Worm (Caenorhabditis elegans) whole organism, L2 larva: ENCODE data around the gene Y54G2A.52.
A peak's percentile ranks its signal among the peaks of the same experiment; 100 is the strongest.
"Not testable (repeated sequence)": the region's sequence is repeated elsewhere in the genome, so short reads cannot be mapped to it uniquely, and the experiment has no call there.

ENCODE experiments used
- C34F6.9 ChIP-seq: fragments of 150-350 bp; optimal IDR thresholded peaks from 2 replicates; lab custom pipeline; 2014; ENCODE audit warnings: missing biosample characterization, missing genetic modification characterization
- F13H6.1 ChIP-seq: sonication (generic microtip); optimal IDR thresholded peaks from 2 replicates; lab custom pipeline; 2016; ENCODE audit warnings: missing genetic modification characterization, missing compliant biosample characterization
- alr-1 ChIP-seq: fragments of 150-350 bp; optimal IDR thresholded peaks from 2 replicates; lab custom pipeline; 2014; ENCODE audit warnings: missing biosample characterization, missing genetic modification characterization
- ama-1 ChIP-seq: fragments of 150-350 bp; optimal IDR thresholded peaks from 2 replicates; lab custom pipeline; 2018; ENCODE audit warnings: inconsistent platforms
- ceh-16 ChIP-seq: fragments of 150-350 bp; optimal IDR thresholded peaks from 2 replicates; lab custom pipeline; 2014; ENCODE audit warnings: missing biosample characterization, missing genetic modification characterization
- crh-2 ChIP-seq: sonication (generic microtip); optimal IDR thresholded peaks from 2 replicates; lab custom pipeline; 2017; ENCODE audit warnings: missing biosample characterization, missing genetic modification characterization
- dmd-4 ChIP-seq: sonication (generic microtip); optimal IDR thresholded peaks from 2 replicates; lab custom pipeline; 2017; ENCODE audit warnings: missing biosample characterization, missing genetic modification characterization
- egl-27 ChIP-seq: sonication (generic microtip); optimal IDR thresholded peaks from 3 replicates; lab custom pipeline; 2017; ENCODE audit warnings: missing biosample characterization, missing genetic modification reagents, missing genetic modification characterization
- elt-1 ChIP-seq: fragments of 150-350 bp; optimal IDR thresholded peaks from 2 replicates; lab custom pipeline; 2014; ENCODE audit warnings: missing biosample characterization, missing genetic modification characterization
- fos-1 ChIP-seq: fragments of 150-350 bp; optimal IDR thresholded peaks from 2 replicates; lab custom pipeline; 2014; ENCODE audit warnings: missing biosample characterization, missing genetic modification characterization
- gmeb-1 ChIP-seq: fragments of 150-350 bp; optimal IDR thresholded peaks from 2 replicates; lab custom pipeline; 2014; ENCODE audit warnings: missing biosample characterization, missing genetic modification characterization
- lin-11 ChIP-seq: fragments of 150-350 bp; sonication (generic microtip); optimal IDR thresholded peaks from 2 replicates; lab custom pipeline; 2014; ENCODE audit warnings: missing biosample characterization, missing genetic modification characterization, inconsistent platforms, mixed read lengths
- lin-13 ChIP-seq: fragments of 150-350 bp; optimal IDR thresholded peaks from 2 replicates; lab custom pipeline; 2014; ENCODE audit warnings: missing biosample characterization, missing genetic modification reagents, missing genetic modification characterization
- lin-39 ChIP-seq: fragments of 150-350 bp; optimal IDR thresholded peaks from 2 replicates; lab custom pipeline; 2014; ENCODE audit warnings: missing biosample characterization, missing genetic modification reagents, missing genetic modification characterization
- lsy-2 ChIP-seq, 2 experiments: fragments of 150-350 bp in 1 of 2; sonication (generic microtip) in 1 of 2; optimal IDR thresholded peaks; 2 replicates each; lab custom pipeline; 2014 to 2017; ENCODE audit warnings: missing biosample characterization in 2 of 2, missing genetic modification characterization in 2 of 2
- mab-5 ChIP-seq: fragments of 150-350 bp; optimal IDR thresholded peaks from 2 replicates; lab custom pipeline; 2014; ENCODE audit warnings: missing biosample characterization, missing genetic modification characterization
- mdl-1 ChIP-seq, 2 experiments: fragments of 150-350 bp in 1 of 2; sonication (generic microtip) in 1 of 2; optimal IDR thresholded peaks; 2 replicates each; lab custom pipeline; 2017; ENCODE audit warnings: missing biosample characterization in 2 of 2, missing genetic modification characterization in 2 of 2
- nhr-11 ChIP-seq: fragments of 150-350 bp; optimal IDR thresholded peaks from 2 replicates; lab custom pipeline; 2014; ENCODE audit warnings: missing biosample characterization, missing genetic modification characterization
- nhr-12 ChIP-seq: fragments of 150-350 bp; optimal IDR thresholded peaks from 2 replicates; lab custom pipeline; 2014; ENCODE audit warnings: missing biosample characterization, missing genetic modification characterization
- nhr-129 ChIP-seq: fragments of 150-350 bp; optimal IDR thresholded peaks from 2 replicates; lab custom pipeline; 2014; ENCODE audit warnings: missing biosample characterization, missing genetic modification characterization
- nhr-21 ChIP-seq: fragments of 150-350 bp; optimal IDR thresholded peaks from 2 replicates; lab custom pipeline; 2014; ENCODE audit warnings: missing biosample characterization, missing genetic modification characterization
- nhr-237 ChIP-seq: fragments of 150-350 bp; optimal IDR thresholded peaks from 2 replicates; lab custom pipeline; 2014; ENCODE audit warnings: missing biosample characterization, missing genetic modification characterization
- nhr-25 ChIP-seq: fragments of 150-350 bp; sonication (generic microtip); optimal IDR thresholded peaks from 3 replicates; lab custom pipeline; 2014; ENCODE audit warnings: missing biosample characterization, missing genetic modification characterization
- nhr-6 ChIP-seq: fragments of 150-350 bp; optimal IDR thresholded peaks from 2 replicates; lab custom pipeline; 2014; ENCODE audit warnings: missing biosample characterization, missing genetic modification characterization
- nhr-77 ChIP-seq: fragments of 150-350 bp; optimal IDR thresholded peaks from 2 replicates; lab custom pipeline; 2014; ENCODE audit warnings: missing biosample characterization, missing genetic modification characterization
- peb-1 ChIP-seq: fragments of 150-350 bp; optimal IDR thresholded peaks from 2 replicates; lab custom pipeline; 2014; ENCODE audit warnings: missing biosample characterization, missing genetic modification characterization
- sma-3 ChIP-seq: sonication (generic microtip); optimal IDR thresholded peaks from 2 replicates; lab custom pipeline; 2016; ENCODE audit warnings: missing genetic modification reagents, missing genetic modification characterization, missing compliant biosample characterization
- sma-9 ChIP-seq, 2 experiments: fragments of 150-350 bp in 1 of 2; sonication (generic microtip) in 1 of 2; optimal IDR thresholded peaks; 2 replicates each; lab custom pipeline; 2014 to 2016; ENCODE audit warnings: missing genetic modification characterization in 2 of 2, mild to moderate bottlenecking in 1 of 2, missing biosample characterization in 1 of 2, missing compliant biosample characterization in 1 of 2, missing genetic modification reagents in 1 of 2, moderate library complexity in 1 of 2
- snpc-4 ChIP-seq: fragments of 150-350 bp; optimal IDR thresholded peaks from 2 replicates; lab custom pipeline; 2014; ENCODE audit warnings: missing biosample characterization, missing genetic modification characterization
- unc-55 ChIP-seq: fragments of 150-350 bp; sonication (generic microtip); optimal IDR thresholded peaks from 3 replicates; lab custom pipeline; 2014; ENCODE audit warnings: missing biosample characterization, missing genetic modification reagents, missing genetic modification characterization
- zag-1 ChIP-seq: fragments of 150-350 bp; optimal IDR thresholded peaks from 2 replicates; lab custom pipeline; 2014; ENCODE audit warnings: missing biosample characterization, missing genetic modification characterization
- ztf-4 ChIP-seq: fragments of 150-350 bp; optimal IDR thresholded peaks from 2 replicates; lab custom pipeline; 2014; ENCODE audit warnings: missing biosample characterization, missing genetic modification characterization

Y54G2A.52 gene

DNA sequence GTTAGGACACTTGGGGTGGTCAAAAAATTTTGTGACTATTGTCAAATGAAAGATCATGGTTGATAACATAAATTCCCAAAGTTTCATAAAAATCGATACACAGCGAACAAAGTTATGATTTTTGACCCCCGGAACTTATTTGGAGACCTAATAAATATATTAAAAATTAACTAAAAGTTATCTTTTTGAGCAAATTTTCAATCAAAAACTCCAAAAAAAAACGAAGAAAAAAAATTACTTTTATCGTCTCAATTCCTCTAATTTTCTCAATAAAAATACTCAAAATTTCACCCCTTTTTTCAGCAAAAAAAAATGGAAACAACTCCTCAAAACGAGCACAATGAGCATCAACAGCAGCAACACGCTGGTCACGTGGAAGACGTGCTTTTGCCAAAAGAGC, 10.1 kb downstream of the Y54G2A.52 start, which contains the start of gene atln-1:
Gene atln-1, plus strand, starts transcription at position 301 of the 400 bp plus-strand sequence.
- not testable (repeated sequence) for TF ChIP-seq sma-9 (GFP tag; optimal IDR thresholded peaks at IDR 0.05; lab: Kevin White, UChicago); sma-9 (tag; optimal IDR thresholded peaks at IDR 0.05; lab: Kevin White, UChicago); dmd-4 (tag; lab: Kevin White, UChicago); nhr-237

- peak; percentile 44 for TF ChIP-seq unc-55 (GFP tag; lab: Kevin White, UChicago)
- peak; percentile 20 for TF ChIP-seq nhr-129
- TF ChIP-seq lin-13 (GFP tag; lab: Kevin White, UChicago) = peak; percentile 40
- TF ChIP-seq dmd-4 (tag; lab: Kevin White, UChicago) = no peak
- TF ChIP-seq F13H6.1 (tag; lab: Kevin White, UChicago) = peak; percentile 31
- TF ChIP-seq ceh-16 (tag; lab: Kevin White, UChicago) = no peak
- TF ChIP-seq mab-5 (tag; lab: Kevin White, UChicago) = no peak
- peak; percentile 34 for TF ChIP-seq gmeb-1 (tag; lab: Kevin White, UChicago)
- TF ChIP-seq nhr-12 = no peak
- peak; percentile 26 to 51 for TF ChIP-seq lsy-2 (tag; optimal IDR thresholded peaks at IDR 0.05; lab: Kevin White, UChicago)
- peak; percentile 28 for TF ChIP-seq sma-3
- TF ChIP-seq C34F6.9 (tag; lab: Kevin White, UChicago) = peak; percentile 43
- TF ChIP-seq fos-1 (tag; lab: Kevin White, UChicago) = peak; percentile 10
- TF ChIP-seq crh-2 (tag; lab: Kevin White, UChicago) = peak; percentile 46
- peak; percentile 9 for TF ChIP-seq nhr-25
Observed at ce11 chrIV:2785057-2785456, 13.4 kb downstream of the Y54G2A.52 start.

ce11 chrIV:2782793-2783540, 15.5 kb downstream of the Y54G2A.52 start, which contains the start of gene Y54G2A.12:
Gene Y54G2A.12 (minus strand): TSS chrIV:2782843.
- TF ChIP-seq nhr-77 (tag; lab: Kevin White, UChicago) = no peak
- no peak for TF ChIP-seq crh-2 (tag; lab: Kevin White, UChicago)
- no peak for TF ChIP-seq egl-27 (tag; lab: Kevin White, UChicago)

- not testable (repeated sequence) for TF ChIP-seq nhr-6; C34F6.9 (tag; lab: Kevin White, UChicago); nhr-21
Observed at ce11 chrIV:2777841-2778240, 20.6 kb downstream of the Y54G2A.52 start, which contains the start of gene Y54G2A.72. Gene Y54G2A.72 (plus strand): TSS chrIV:2778141.

- TF ChIP-seq ama-1 (no peak), unc-55 (GFP tag; lab: Kevin White, UChicago) (peak; percentile 1), gmeb-1 (tag; lab: Kevin White, UChicago) (no peak), nhr-11 (no peak), lin-13 (GFP tag; lab: Kevin White, UChicago) (no peak)
Observed at ce11 chrIV:2776733-2777132, 21.8 kb downstream of the Y54G2A.52 start.

DNA sequence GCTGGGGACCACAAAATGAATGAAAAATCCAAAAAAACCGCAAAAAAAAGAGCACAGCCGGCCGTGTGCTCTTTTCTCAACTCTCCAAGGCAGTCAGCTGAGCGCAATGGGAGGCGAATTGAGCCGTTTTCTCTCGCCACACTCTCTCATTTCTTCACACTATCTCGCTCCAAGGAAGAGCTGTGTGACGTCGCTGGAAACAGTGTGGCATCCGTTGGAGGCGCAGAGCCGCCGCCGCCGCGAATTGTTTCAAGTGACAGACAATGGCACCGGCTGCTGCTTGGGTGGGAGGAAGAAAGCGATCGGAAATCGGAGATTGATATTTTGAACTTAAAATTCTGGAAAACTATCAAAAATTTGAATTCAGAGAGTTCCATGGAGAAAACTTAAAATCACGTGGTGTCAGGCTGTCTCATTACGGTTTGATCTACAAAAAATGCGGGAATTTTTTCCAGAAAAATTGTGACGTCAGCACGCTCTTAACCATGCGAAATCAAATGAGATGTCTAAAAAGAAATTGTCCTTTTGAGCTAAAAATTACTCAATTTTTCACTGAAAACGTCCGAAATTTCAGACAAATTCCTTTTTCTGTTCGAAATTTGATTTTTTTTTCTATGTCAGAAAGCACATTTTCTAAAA, 22.4 kb downstream of the Y54G2A.52 start:
- TF ChIP-seq C34F6.9 (tag; lab: Kevin White, UChicago) (peak; percentile 45), nhr-129 (peak; percentile 46), peb-1 (tag; lab: Kevin White, UChicago) (peak; percentile 6), lsy-2 (tag; optimal IDR thresholded peaks at IDR 0.05; lab: Kevin White, UChicago) (peak in 1 of 2 experiments; percentile 52), sma-9 (GFP tag; optimal IDR thresholded peaks at IDR 0.05; lab: Kevin White, UChicago) (peak; percentile 72), sma-9 (tag; optimal IDR thresholded peaks at IDR 0.05; lab: Kevin White, UChicago) (no peak), unc-55 (GFP tag; lab: Kevin White, UChicago) (peak; percentile 51), alr-1 (tag; lab: Kevin White, UChicago) (no peak), F13H6.1 (tag; lab: Kevin White, UChicago) (peak; percentile 71), nhr-25 (no peak)

DNA sequence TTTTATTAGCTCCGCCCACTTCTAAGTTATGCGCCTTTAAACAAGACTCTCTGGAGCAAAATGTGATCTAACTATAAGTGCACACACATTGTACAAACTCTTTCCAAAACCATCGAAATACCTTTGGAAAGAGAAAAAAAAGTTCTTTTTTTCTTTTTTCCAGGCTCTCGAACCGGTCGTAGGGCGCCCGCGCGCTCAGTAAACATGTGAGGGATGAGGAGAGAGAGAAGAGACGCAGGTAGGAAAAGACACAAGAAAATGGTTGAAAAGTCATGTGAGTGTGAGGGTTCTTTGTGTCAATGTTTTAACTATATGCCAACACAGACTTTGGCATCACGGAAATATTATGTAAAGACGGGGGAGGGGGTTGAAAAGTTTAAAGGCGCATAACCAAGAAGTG, 24.0 kb downstream of the Y54G2A.52 start:
- peak; percentile 20 for TF ChIP-seq mab-5 (tag; lab: Kevin White, UChicago)
- TF ChIP-seq mdl-1 (tag; optimal IDR thresholded peaks at IDR 0.05; lab: Kevin White, UChicago) = peak in 1 of 2 experiments; percentile 34
- peak; percentile 36 for TF ChIP-seq egl-27 (tag; lab: Kevin White, UChicago)
- TF ChIP-seq unc-55 (GFP tag; lab: Kevin White, UChicago) = peak; percentile 19
- peak; percentile 91 for TF ChIP-seq F13H6.1 (tag; lab: Kevin White, UChicago)
- peak in 1 of 2 experiments; percentile 82 for TF ChIP-seq lsy-2 (tag; optimal IDR thresholded peaks at IDR 0.05; lab: Kevin White, UChicago)
- peak; percentile 89 for TF ChIP-seq C34F6.9 (tag; lab: Kevin White, UChicago)
- TF ChIP-seq crh-2 (tag; lab: Kevin White, UChicago) = peak; percentile 88
- TF ChIP-seq nhr-237 = no peak
- TF ChIP-seq zag-1 (tag; lab: Kevin White, UChicago) = no peak
- peak; percentile 72 for TF ChIP-seq gmeb-1 (tag; lab: Kevin White, UChicago)
- peak; percentile 85 for TF ChIP-seq sma-9 (GFP tag; optimal IDR thresholded peaks at IDR 0.05; lab: Kevin White, UChicago)
- TF ChIP-seq sma-9 (tag; optimal IDR thresholded peaks at IDR 0.05; lab: Kevin White, UChicago) = no peak
- TF ChIP-seq nhr-12 = no peak
- no peak for TF ChIP-seq ztf-4 (tag; lab: Kevin White, UChicago)
- TF ChIP-seq dmd-4 (tag; lab: Kevin White, UChicago) = no peak
- peak; percentile 59 for TF ChIP-seq fos-1 (tag; lab: Kevin White, UChicago)
- TF ChIP-seq nhr-21 = peak; percentile 59
- TF ChIP-seq elt-1 (tag; lab: Kevin White, UChicago) = no peak
- no peak for TF ChIP-seq lin-39 (tag; lab: Kevin White, UChicago)
- TF ChIP-seq snpc-4 (tag; lab: Kevin White, UChicago) = peak; percentile 7
- peak; percentile 91 for TF ChIP-seq nhr-25
- TF ChIP-seq nhr-6 = peak; percentile 57
- peak; percentile 62 for TF ChIP-seq sma-3
- peak; percentile 79 for TF ChIP-seq lin-13 (GFP tag; lab: Kevin White, UChicago)
- no peak for TF ChIP-seq lin-11 (tag; lab: Kevin White, UChicago)
- peak; percentile 84 for TF ChIP-seq nhr-129
